Fruit fly (Drosophila melanogaster) whole organism, embryonic: Measurements from ENCODE around the gene CG15404.

Experiments
- ATbp ChIP-seq: fragments of 200-800 bp; sonication (Bioruptor generic); optimal IDR thresholded peaks from 2 replicates; lab custom pipeline; 2017; ENCODE audit warnings: missing biosample characterization, mild to moderate bottlenecking, missing genetic modification characterization, missing genetic modification reagents
- Atf-2 ChIP-seq: fragments of 200-800 bp; sonication (Bioruptor generic); optimal IDR thresholded peaks from 2 replicates; lab custom pipeline; 2016; ENCODE audit warnings: missing biosample characterization, missing genetic modification characterization
- CG10654 ChIP-seq: fragments of 200-800 bp; sonication (Bioruptor generic); optimal IDR thresholded peaks from 2 replicates; lab custom pipeline; 2016; ENCODE audit warnings: missing biosample characterization, missing genetic modification characterization
- CG11085 ChIP-seq: fragments of 200-800 bp; sonication (Bioruptor generic); IDR thresholded peaks from 2 replicates; pipeline ENCODE4 v1.3.6; 2022; ENCODE audit warnings: missing biosample characterization, missing genetic modification characterization
- CG12071 ChIP-seq: fragments of 200-800 bp; sonication (Bioruptor generic); optimal IDR thresholded peaks from 3 replicates; lab custom pipeline; 2018; ENCODE audit warnings: missing biosample characterization, mild to moderate bottlenecking, missing genetic modification characterization
- CG14014 ChIP-seq: fragments of 200-800 bp; sonication (Bioruptor generic); IDR thresholded peaks from 2 replicates; pipeline ENCODE4 v1.3.6; 2022; ENCODE audit warnings: missing biosample characterization, missing genetic modification characterization
- CG14441 ChIP-seq: fragments of 200-800 bp; sonication (Bioruptor generic); IDR thresholded peaks from 2 replicates; pipeline ENCODE4 v1.3.6; 2022; ENCODE audit warnings: missing biosample characterization, missing genetic modification characterization
- CG15514 ChIP-seq: fragments of 200-800 bp; sonication (Bioruptor generic); optimal IDR thresholded peaks from 3 replicates; lab custom pipeline; 2017; ENCODE audit warnings: missing biosample characterization, missing genetic modification characterization, mild to moderate bottlenecking, moderate library complexity, missing genetic modification reagents
- CG1603 ChIP-seq: fragments of 200-800 bp; sonication (Bioruptor generic); optimal IDR thresholded peaks from 2 replicates; lab custom pipeline; 2019; ENCODE audit warnings: missing biosample characterization, mild to moderate bottlenecking, missing genetic modification characterization, moderate library complexity
- CG2875 ChIP-seq: fragments of 200-800 bp; sonication (Bioruptor generic); optimal IDR thresholded peaks from 2 replicates; lab custom pipeline; 2017; ENCODE audit warnings: missing biosample characterization, mild to moderate bottlenecking, missing genetic modification characterization, missing genetic modification reagents
- CG3163 ChIP-seq: fragments of 200-800 bp; sonication (Bioruptor generic); optimal IDR thresholded peaks from 3 replicates; lab custom pipeline; 2016; ENCODE audit warnings: missing biosample characterization, missing genetic modification characterization
- CG3407 ChIP-seq: fragments of 200-800 bp; sonication (Bioruptor generic); optimal IDR thresholded peaks from 2 replicates; lab custom pipeline; 2018; ENCODE audit warnings: missing biosample characterization, mild to moderate bottlenecking, missing genetic modification characterization
- CG34422 ChIP-seq: fragments of 200-800 bp; sonication (Bioruptor generic); IDR thresholded peaks from 3 replicates; pipeline ENCODE4 v1.3.6; 2022; ENCODE audit warnings: missing biosample characterization, missing genetic modification characterization
- CG3847 ChIP-seq: fragments of 200-800 bp; sonication (Bioruptor generic); IDR thresholded peaks from 2 replicates; pipeline ENCODE4 v1.3.6; 2022; ENCODE audit warnings: missing biosample characterization, missing genetic modification characterization
- CG43689 ChIP-seq: fragments of 200-800 bp; sonication (Bioruptor generic); IDR thresholded peaks from 2 replicates; pipeline ENCODE4 v1.3.6; 2022; ENCODE audit warnings: missing biosample characterization, missing genetic modification characterization
- CG4730 ChIP-seq: fragments of 200-800 bp; sonication (Bioruptor generic); IDR thresholded peaks from 2 replicates; pipeline ENCODE4 v1.3.6; 2022; ENCODE audit warnings: missing biosample characterization, missing genetic modification characterization
- CG5953 ChIP-seq: fragments of 200-800 bp; sonication (Bioruptor generic); IDR thresholded peaks from 2 replicates; pipeline ENCODE4 v1.3.6; 2022; ENCODE audit warnings: missing biosample characterization, missing genetic modification characterization
- CG6813 ChIP-seq: fragments of 200-800 bp; sonication (Bioruptor generic); optimal IDR thresholded peaks from 2 replicates; lab custom pipeline; 2017; ENCODE audit warnings: missing biosample characterization, missing genetic modification characterization, mild to moderate bottlenecking, moderate library complexity, missing genetic modification reagents
- CG8281 ChIP-seq: fragments of 200-800 bp; sonication (Bioruptor generic); optimal IDR thresholded peaks from 2 replicates; lab custom pipeline; 2018; ENCODE audit warnings: missing biosample characterization, mild to moderate bottlenecking, missing genetic modification characterization, moderate library complexity
- CG8765 ChIP-seq: fragments of 200-800 bp; sonication (Bioruptor generic); IDR thresholded peaks from 2 replicates; pipeline ENCODE4 v1.3.6; 2022; ENCODE audit warnings: missing biosample characterization, missing genetic modification characterization
- CG9797 ChIP-seq: fragments of 200-800 bp; sonication (Bioruptor generic); optimal IDR thresholded peaks from 3 replicates; lab custom pipeline; 2018; ENCODE audit warnings: missing biosample characterization, mild to moderate bottlenecking, missing genetic modification characterization
- D19A ChIP-seq: fragments of 200-800 bp; optimal IDR thresholded peaks from 3 replicates; lab custom pipeline; 2019; ENCODE audit warnings: missing biosample characterization, mild to moderate bottlenecking, missing genetic modification characterization, moderate library complexity
- D19B ChIP-seq: fragments of 200-800 bp; sonication (Bioruptor generic); optimal IDR thresholded peaks from 2 replicates; lab custom pipeline; 2017; ENCODE audit warnings: missing biosample characterization, mild to moderate bottlenecking, missing genetic modification characterization
- Doc3 ChIP-seq: fragments of 200-800 bp; sonication (Bioruptor generic); IDR thresholded peaks from 3 replicates; pipeline ENCODE4 v1.3.6; 2022; ENCODE audit warnings: missing biosample characterization, missing genetic modification characterization; ENCODE audit not compliant: partially characterized antibody
- Gsc ChIP-seq: fragments of 200-800 bp; sonication (Bioruptor generic); IDR thresholded peaks from 2 replicates; pipeline ENCODE4 v1.3.6; 2022; ENCODE audit warnings: missing biosample characterization, missing genetic modification characterization
- HLH4C ChIP-seq: fragments of 200-800 bp; sonication (Bioruptor generic); IDR thresholded peaks from 3 replicates; pipeline ENCODE4 v1.3.6; 2022; ENCODE audit warnings: missing biosample characterization, missing genetic modification characterization; ENCODE audit not compliant: partially characterized antibody
- Lhr ChIP-seq: fragments of 200-800 bp; sonication (Bioruptor generic); optimal IDR thresholded peaks from 3 replicates; lab custom pipeline; 2017; ENCODE audit warnings: mild to moderate bottlenecking, missing biosample characterization, missing genetic modification reagents, missing genetic modification characterization
- Rx ChIP-seq: fragments of 200-800 bp; sonication (Bioruptor generic); IDR thresholded peaks from 2 replicates; pipeline ENCODE4 v1.3.6; 2022; ENCODE audit warnings: missing biosample characterization, missing genetic modification characterization
- Sox102F ChIP-seq: fragments of 200-800 bp; sonication (Bioruptor generic); optimal IDR thresholded peaks from 2 replicates; lab custom pipeline; 2018; ENCODE audit warnings: missing biosample characterization, mild to moderate bottlenecking, missing genetic modification characterization, moderate library complexity
- Trl ChIP-seq, 3 experiments: fragments of >200 bp in 2 of 3; fragments of 200-800 bp in 1 of 3; sonication (Bioruptor generic) in 1 of 3; optimal IDR thresholded peaks; 2 replicates in 1 of 3; 3 replicates in 2 of 3; lab custom pipeline; 2016 to 2017; ENCODE audit warnings: missing biosample characterization in 1 of 3, missing genetic modification characterization in 1 of 3
- bab2 ChIP-seq: fragments of 200-800 bp; sonication (Bioruptor generic); optimal IDR thresholded peaks from 2 replicates; lab custom pipeline; 2016; ENCODE audit warnings: missing biosample characterization, missing genetic modification characterization
- cato ChIP-seq: fragments of 200-800 bp; sonication (Bioruptor generic); optimal IDR thresholded peaks from 2 replicates; lab custom pipeline; 2016; ENCODE audit warnings: missing biosample characterization, missing genetic modification characterization, borderline replicate concordance
- disco-r ChIP-seq: fragments of 200-800 bp; sonication (Bioruptor generic); optimal IDR thresholded peaks from 2 replicates; lab custom pipeline; 2016; ENCODE audit warnings: missing biosample characterization, missing genetic modification characterization
- dmrt11E ChIP-seq: fragments of 200-800 bp; sonication (Bioruptor generic); optimal IDR thresholded peaks from 3 replicates; lab custom pipeline; 2018; ENCODE audit warnings: missing biosample characterization, mild to moderate bottlenecking, missing genetic modification characterization, moderate library complexity
- dysf ChIP-seq: fragments of 200-800 bp; sonication (Bioruptor generic); IDR thresholded peaks from 3 replicates; pipeline ENCODE4 v1.3.6; 2022; ENCODE audit warnings: missing biosample characterization, missing genetic modification characterization
- gce ChIP-seq: fragments of 200-800 bp; sonication (Bioruptor generic); IDR thresholded peaks from 3 replicates; pipeline ENCODE4 v1.3.6; 2022; ENCODE audit warnings: missing biosample characterization, missing genetic modification characterization
- gfzf ChIP-seq: fragments of 200-800 bp; sonication (Bioruptor generic); optimal IDR thresholded peaks from 2 replicates; lab custom pipeline; 2016; ENCODE audit warnings: missing biosample characterization, mild to moderate bottlenecking, missing genetic modification characterization, moderate library complexity
- grn ChIP-seq: fragments of 200-800 bp; sonication (Bioruptor generic); optimal IDR thresholded peaks from 3 replicates; lab custom pipeline; 2017; ENCODE audit warnings: missing biosample characterization, missing genetic modification characterization
- hb ChIP-seq: fragments of 200-800 bp; sonication (Bioruptor generic); IDR thresholded peaks from 3 replicates; pipeline ENCODE4 v1.3.6; 2022; ENCODE audit warnings: missing biosample characterization, missing genetic modification characterization; ENCODE audit not compliant: partially characterized antibody
- hth ChIP-seq: fragments of >200 bp; optimal IDR thresholded peaks from 2 replicates; lab custom pipeline; 2017; ENCODE audit warnings: inconsistent platforms
- jing ChIP-seq: fragments of 200-800 bp; sonication (Bioruptor generic); optimal IDR thresholded peaks from 2 replicates; lab custom pipeline; 2018; ENCODE audit warnings: missing biosample characterization, mild to moderate bottlenecking, missing genetic modification characterization
- kni ChIP-seq: fragments of 200-800 bp; sonication (Bioruptor generic); optimal IDR thresholded peaks from 3 replicates; lab custom pipeline; 2017; ENCODE audit warnings: mild to moderate bottlenecking, missing biosample characterization, missing genetic modification reagents, missing genetic modification characterization
- slp2 ChIP-seq: fragments of 200-800 bp; sonication (Bioruptor generic); optimal IDR thresholded peaks from 2 replicates; lab custom pipeline; 2016; ENCODE audit warnings: missing biosample characterization, missing genetic modification characterization
- sna ChIP-seq: fragments of 200-800 bp; sonication (Bioruptor generic); IDR thresholded peaks from 2 replicates; pipeline ENCODE4 v1.3.6; 2022; ENCODE audit warnings: missing biosample characterization, missing genetic modification characterization; ENCODE audit not compliant: partially characterized antibody
- ssp ChIP-seq: fragments of 200-800 bp; sonication (Bioruptor generic); IDR thresholded peaks from 2 replicates; pipeline ENCODE4 v1.3.6; 2022; ENCODE audit warnings: missing biosample characterization, missing genetic modification characterization
- tgo ChIP-seq: fragments of 200-800 bp; sonication (Bioruptor generic); IDR thresholded peaks from 3 replicates; pipeline ENCODE4 v1.3.6; 2022; ENCODE audit warnings: missing biosample characterization, missing genetic modification characterization
- tll ChIP-seq, 2 experiments: fragments of 200-800 bp in 1 of 2; fragments of >200 bp in 1 of 2; sonication (Bioruptor generic) in 1 of 2; optimal IDR thresholded peaks; 2 replicates each; lab custom pipeline; 2017 to 2019; ENCODE audit warnings: missing biosample characterization in 2 of 2, missing genetic modification characterization in 2 of 2, mild to moderate bottlenecking in 1 of 2, moderate library complexity in 1 of 2

Gene CG15404

dm6 chr2L:3152696-3153613 is 20.8 kb upstream of the CG15404 start (continued):
- TF ChIP-seq jing (GFP tag; lab: Kevin White, UChicago) (peak; percentile 95), disco-r (GFP tag; lab: Kevin White, UChicago) (peak; percentile 91), slp2 (GFP tag; lab: Kevin White, UChicago) (peak; percentile 97), CG6813 (GFP tag; lab: Kevin White, UChicago) (peak; percentile 90), CG43689 (GFP tag; lab: Robert Waterston, UW) (peak; percentile 91), bab2 (GFP tag; lab: Kevin White, UChicago) (peak; percentile 96), Trl (optimal IDR thresholded peaks at IDR 0.05; lab: Kevin White, UChicago) (no peak), Trl (GFP tag; optimal IDR thresholded peaks at IDR 0.05; lab: Kevin White, UChicago) (peak; percentile 94), CG9797 (GFP tag; lab: Kevin White, UChicago) (peak; percentile 36), hth (lab: Kevin White, UChicago) (no peak), CG4730 (GFP tag; lab: Robert Waterston, UW) (peak; percentile 93), CG14014 (GFP tag; lab: Robert Waterston, UW) (peak; percentile 80), HLH4C (GFP tag; lab: Robert Waterston, UW) (no peak), gce (GFP tag; lab: Robert Waterston, UW) (peak; percentile 93), CG5953 (GFP tag; lab: Robert Waterston, UW) (peak; percentile 97), CG3407 (peak; percentile 95), Atf-2 (GFP tag; lab: Kevin White, UChicago) (peak; percentile 95), CG2875 (GFP tag; lab: Kevin White, UChicago) (peak; percentile 94), dmrt11E (tag; lab: Kevin White, UChicago) (peak; percentile 95), grn (GFP tag; lab: Kevin White, UChicago) (peak; percentile 57), Gsc (GFP tag; lab: Robert Waterston, UW) (peak; percentile 89), hb (no peak), CG12071 (GFP tag; lab: Kevin White, UChicago) (peak; percentile 93), CG34422 (GFP tag; lab: Robert Waterston, UW) (peak; percentile 95), CG3847 (GFP tag; lab: Robert Waterston, UW) (peak; percentile 82), CG3163 (GFP tag; lab: Kevin White, UChicago) (peak; percentile 83), CG11085 (GFP tag; lab: Robert Waterston, UW) (peak; percentile 61), CG14441 (GFP tag; lab: Robert Waterston, UW) (peak; percentile 91), tgo (GFP tag; lab: Robert Waterston, UW) (peak; percentile 94), D19A (tag; lab: Kevin White, UChicago) (peak; percentile 92), cato (peak; percentile 93), CG10654 (peak; percentile 94), Lhr (GFP tag; lab: Kevin White, UChicago) (peak; percentile 92), tll (GFP tag; optimal IDR thresholded peaks at IDR 0.05; lab: Kevin White, UChicago) (no peak), ATbp (peak; percentile 96), sna (GFP tag; lab: Robert Waterston, UW) (no peak), CG8765 (GFP tag; lab: Robert Waterston, UW) (peak; percentile 64; the same call in 1 of the 2 replicates), kni (GFP tag; lab: Kevin White, UChicago) (peak; percentile 93), dysf (GFP tag; lab: Robert Waterston, UW) (peak; percentile 95), gfzf (GFP tag; lab: Kevin White, UChicago) (peak; percentile 1), CG8281 (tag; lab: Kevin White, UChicago) (peak; percentile 100), D19B (GFP tag; lab: Kevin White, UChicago) (peak; percentile 12), ssp (GFP tag; lab: Robert Waterston, UW) (peak; percentile 90), Doc3 (GFP tag; lab: Robert Waterston, UW) (no peak), Sox102F (GFP tag; lab: Kevin White, UChicago) (peak; percentile 98), CG15514 (GFP tag; lab: Kevin White, UChicago) (peak; percentile 64), CG1603 (tag; lab: Kevin White, UChicago) (peak; percentile 98), Rx (peak; percentile 93)
